Fruit fly (Drosophila melanogaster) whole organism, adult: ENCODE measurements around the gene CG46335.

Experiments used
- CG11617 ChIP-seq: fragments of 200-800 bp; sonication (Bioruptor generic); optimal IDR thresholded peaks from 2 replicates; lab custom pipeline; 2017; ENCODE audit warnings: mild to moderate bottlenecking, missing biosample characterization, missing genetic modification reagents, missing genetic modification characterization
- CG12768 ChIP-seq: fragments of 200-800 bp; sonication (Bioruptor generic); optimal IDR thresholded peaks from 2 replicates; lab custom pipeline; 2017; ENCODE audit warnings: missing biosample characterization, missing genetic modification characterization, mild to moderate bottlenecking, moderate library complexity, missing genetic modification reagents
- CG14711 ChIP-seq: fragments of 200-800 bp; sonication (Bioruptor generic); optimal IDR thresholded peaks from 2 replicates; lab custom pipeline; 2018; ENCODE audit warnings: missing biosample characterization, mild to moderate bottlenecking, missing genetic modification characterization, moderate library complexity
- CG7045 ChIP-seq: fragments of 200-800 bp; sonication (Bioruptor generic); optimal IDR thresholded peaks from 2 replicates; lab custom pipeline; 2017; ENCODE audit warnings: missing biosample characterization, mild to moderate bottlenecking, missing genetic modification characterization

DNA sequence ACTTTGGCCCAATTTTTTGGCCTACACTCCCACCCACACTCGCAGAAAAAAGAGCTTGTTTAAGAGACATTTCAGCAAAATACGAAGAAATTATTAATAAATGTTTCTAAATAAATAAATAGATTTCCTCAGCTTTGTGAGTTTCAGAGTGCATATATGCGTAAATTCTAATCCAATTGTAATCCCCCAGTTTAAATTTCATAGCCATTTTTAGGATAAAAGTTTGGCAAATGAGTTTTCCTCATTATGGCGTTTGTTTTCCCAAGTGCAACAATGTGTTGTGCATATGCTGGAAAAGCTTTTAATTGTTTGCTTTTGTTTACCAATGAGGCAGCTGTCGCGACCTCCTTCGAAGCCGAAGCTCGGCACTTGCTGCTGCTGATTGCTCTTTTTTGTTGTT, 40.2 kb upstream of the CG46335 start:
- no peak for TF ChIP-seq CG11617 (GFP tag; lab: Kevin White, UChicago)
- TF ChIP-seq CG14711 (tag; lab: Kevin White, UChicago) = no peak
- no peak for TF ChIP-seq CG12768 (GFP tag; lab: Kevin White, UChicago)
- no peak for TF ChIP-seq CG7045 (GFP tag; lab: Kevin White, UChicago)
